Worm (Caenorhabditis elegans): ENCODE measurements around the gene F01D4.5.

DNA sequence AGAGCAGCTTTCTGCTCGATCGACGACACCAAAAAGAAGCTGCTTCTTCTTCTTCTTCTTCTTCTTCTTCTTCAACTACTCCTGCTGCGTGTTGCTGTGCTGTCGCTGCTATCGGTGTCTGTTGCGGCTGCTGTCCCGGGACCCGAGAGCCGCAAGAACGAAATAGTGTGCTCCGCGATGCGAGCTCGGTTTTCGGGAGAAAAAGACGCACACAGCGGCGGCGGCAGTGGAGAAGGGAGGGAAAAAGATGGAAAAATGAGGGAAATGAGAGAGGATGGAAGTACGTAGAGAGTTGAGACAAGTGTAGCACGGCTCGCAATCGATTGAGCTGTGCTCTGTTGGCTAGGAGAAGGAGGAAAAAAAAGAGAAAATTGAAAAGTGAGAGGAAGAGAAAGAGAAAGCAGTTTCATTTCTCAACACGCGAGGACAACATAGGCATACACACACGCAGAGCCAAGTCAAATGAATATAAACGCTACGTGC, 20.3 kb upstream of the F01D4.5 start:
- no peak for TF ChIP-seq pqm-1 (tag; optimal IDR thresholded peaks at IDR 0.05)
- TF ChIP-seq hlh-17 (GFP tag; optimal IDR thresholded peaks at IDR 0.05; ENCODE audit: borderline replicate concordance) = no peak
- peak; percentile 11 to 65 for TF ChIP-seq lsy-2 (tag; optimal IDR thresholded peaks at IDR 0.05)
- TF ChIP-seq dpl-1 (GFP tag; optimal IDR thresholded peaks at IDR 0.05) = no peak
- TF ChIP-seq nhr-71 (tag; optimal IDR thresholded peaks at IDR 0.05) = peak; percentile 88
- TF ChIP-seq unc-30 (tag; optimal IDR thresholded peaks at IDR 0.05) = no peak
- TF ChIP-seq egl-27 (tag; optimal IDR thresholded peaks at IDR 0.05) = no peak
- no peak for TF ChIP-seq nhr-12 (tag; optimal IDR thresholded peaks at IDR 0.05)
- no peak for TF ChIP-seq fkh-4 (tag; optimal IDR thresholded peaks at IDR 0.05; ENCODE audit: borderline replicate concordance)
